Fruit fly (Drosophila melanogaster): ENCODE measurements around the gene CG10237.

The CG10237 gene

dm6 chr2L:19442627-19443026 is at the start of gene CG10237:
Gene CG10237, minus strand, starts transcription at chr2L:19442727.
- TF ChIP-seq CG7987 (GFP tag; optimal IDR thresholded peaks at IDR 0.05) (no peak), CG7357 (GFP tag; IDR thresholded peaks at IDR 0.05) (no peak), kay (GFP tag; optimal IDR thresholded peaks at IDR 0.05) (no peak), Dek (tag; optimal IDR thresholded peaks at IDR 0.05) (no peak), jumu (GFP tag; optimal IDR thresholded peaks at IDR 0.05) (no peak), Med (GFP tag) (peak; percentile 47), CG13775 (GFP tag; optimal IDR thresholded peaks at IDR 0.05) (no peak), peb (GFP tag; IDR thresholded peaks at IDR 0.05) (no peak), tin (GFP tag; optimal IDR thresholded peaks at IDR 0.05) (no peak), Ets65A (GFP tag) (no peak), gro (GFP tag; optimal IDR thresholded peaks at IDR 0.05) (no peak), ci (GFP tag; IDR thresholded peaks at IDR 0.05) (0 out of 3 replicates have a peak, but pooled peaks have one; percentile 39)

dm6 chr2L:19489997-19490461 is 47.5 kb upstream of the CG10237 start, which contains the start of the genes CG10194 and CG18094:
Gene CG10194, minus strand, starts transcription at chr2L:19490104.
Gene CG18094, plus strand, starts transcription at chr2L:19490262.
- peak; percentile 3 for TF ChIP-seq CG2202 (tag; optimal IDR thresholded peaks at IDR 0.05)
- TF ChIP-seq Fer3 (tag; optimal IDR thresholded peaks at IDR 0.05), result peak; percentile 47
- TF ChIP-seq BtbVII (GFP tag; optimal IDR thresholded peaks at IDR 0.05), result no peak
- peak; percentile 38 for TF ChIP-seq phol (tag; optimal IDR thresholded peaks at IDR 0.05)
- TF ChIP-seq CG13296 (GFP tag; optimal IDR thresholded peaks at IDR 0.05), result peak; percentile 22
- no peak for TF ChIP-seq CG11504 (tag; optimal IDR thresholded peaks at IDR 0.05)
- no peak for TF ChIP-seq shn (GFP tag; optimal IDR thresholded peaks at IDR 0.05)
- no peak for TF ChIP-seq CG13624 (GFP tag; optimal IDR thresholded peaks at IDR 0.05)
- TF ChIP-seq Sry-δ (GFP tag; optimal IDR thresholded peaks at IDR 0.05), result peak; percentile 62
- peak; percentile 71 for TF ChIP-seq CG18011 (GFP tag; optimal IDR thresholded peaks at IDR 0.05)
- peak; percentile 29 to 88 for TF ChIP-seq crp (GFP tag; optimal IDR thresholded peaks at IDR 0.05)
- TF ChIP-seq CG2678 (tag; optimal IDR thresholded peaks at IDR 0.05), result no peak
- peak; percentile 30; the same call in 1 of the 2 replicates for TF ChIP-seq CG14441 (GFP tag; IDR thresholded peaks at IDR 0.05)
- TF ChIP-seq CG10979 (tag; optimal IDR thresholded peaks at IDR 0.05), result peak; percentile 32
- no peak for TF ChIP-seq sd (tag; optimal IDR thresholded peaks at IDR 0.05)
- TF ChIP-seq chinmo (GFP tag; IDR thresholded peaks at IDR 0.05; ENCODE audit: partially characterized antibody), result 0 out of 4 replicates have a peak, but pooled peaks have one; percentile 43
- peak; percentile 99 for TF ChIP-seq D19B (GFP tag; optimal IDR thresholded peaks at IDR 0.05)
- no peak for TF ChIP-seq Hr39 (optimal IDR thresholded peaks at IDR 0.05)
- TF ChIP-seq CG8924 (tag; optimal IDR thresholded peaks at IDR 0.05), result peak; percentile 18
- TF ChIP-seq CG10209 (GFP tag; optimal IDR thresholded peaks at IDR 0.05), result peak; percentile 29
- TF ChIP-seq Rfx (GFP tag; IDR thresholded peaks at IDR 0.05), result 0 out of 2 replicates have a peak, but pooled peaks have one; percentile 12
- peak; percentile 5 to 64 for TF ChIP-seq Hr51 (GFP tag; optimal IDR thresholded peaks at IDR 0.05)
- TF ChIP-seq CG3065 (GFP tag; optimal IDR thresholded peaks at IDR 0.05), result no peak
- TF ChIP-seq kah (GFP tag; optimal IDR thresholded peaks at IDR 0.05), result peak; percentile 100
- TF ChIP-seq knrl (GFP tag; IDR thresholded peaks at IDR 0.05; ENCODE audit: partially characterized antibody), result peak; percentile 50; the same call in 2 of the 3 replicates
- peak; percentile 44 for TF ChIP-seq Dp (GFP tag; optimal IDR thresholded peaks at IDR 0.05)
- peak; percentile 82 for TF ChIP-seq bbx (GFP tag; IDR thresholded peaks at IDR 0.05; ENCODE audit: partially characterized antibody)
- no peak for TF ChIP-seq Doc2 (GFP tag; IDR thresholded peaks at IDR 0.05)
- peak; percentile 17 for TF ChIP-seq trem (tag; optimal IDR thresholded peaks at IDR 0.05)
- 0 out of 2 replicates have a peak, but pooled peaks have one; percentile 6 for TF ChIP-seq CG14014 (GFP tag; IDR thresholded peaks at IDR 0.05)
- peak; percentile 18 for TF ChIP-seq Abd-B (GFP tag; optimal IDR thresholded peaks at IDR 0.05)
- peak; percentile 55 for TF ChIP-seq ind (GFP tag; optimal IDR thresholded peaks at IDR 0.05)
- peak; percentile 66 for TF ChIP-seq Fer1 (GFP tag; optimal IDR thresholded peaks at IDR 0.05)
- no peak for TF ChIP-seq crc (GFP tag; optimal IDR thresholded peaks at IDR 0.05)
- peak; percentile 28; the same call in 1 of the 2 replicates for TF ChIP-seq E2f2 (GFP tag; IDR thresholded peaks at IDR 0.05)
- peak; percentile 41 for TF ChIP-seq D19A (tag; optimal IDR thresholded peaks at IDR 0.05)
- peak; percentile 34 for TF ChIP-seq CG34376 (GFP tag; optimal IDR thresholded peaks at IDR 0.05)
